Worm (Caenorhabditis elegans): ENCODE results near the gene mdt-30.

Gene mdt-30

DNA sequence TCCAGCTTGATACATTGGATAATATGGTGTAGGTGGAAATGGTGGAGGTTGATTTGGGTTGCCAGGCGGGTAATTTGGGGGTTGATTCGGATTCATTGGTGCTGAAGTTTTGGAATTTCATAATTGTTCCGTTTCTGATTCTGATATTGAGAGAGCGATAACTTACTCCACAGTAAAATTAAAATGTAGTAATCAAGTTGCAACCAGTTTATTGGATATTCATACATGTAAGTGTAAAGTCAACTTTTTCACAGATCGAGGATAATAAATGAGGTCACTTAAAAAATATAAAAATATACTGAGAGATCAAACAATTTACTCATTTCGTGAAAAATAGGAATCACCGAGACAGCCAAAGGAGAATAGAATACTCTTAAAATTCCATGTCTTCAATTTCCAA is at the start of gene mdt-30:
mdt-30 (minus strand) TSS at position 101 of the 400 bp plus-strand sequence.
- TF ChIP-seq gmeb-1 (tag; optimal IDR thresholded peaks at IDR 0.05) (no peak), ceh-82 (tag; optimal IDR thresholded peaks at IDR 0.05) (no peak), F13H6.1 (tag; optimal IDR thresholded peaks at IDR 0.05) (no peak), nhr-129 (tag; optimal IDR thresholded peaks at IDR 0.05) (no peak), lin-13 (GFP tag; optimal IDR thresholded peaks at IDR 0.05) (no peak), ztf-4 (tag; optimal IDR thresholded peaks at IDR 0.05) (no peak), skn-1 (tag; optimal IDR thresholded peaks at IDR 0.05) (no peak), lsy-2 (tag; optimal IDR thresholded peaks at IDR 0.05) (no peak), nhr-25 (tag; optimal IDR thresholded peaks at IDR 0.05) (no peak), mbf-1 (tag; optimal IDR thresholded peaks at IDR 0.05) (no peak), unc-39 (tag; optimal IDR thresholded peaks at IDR 0.05) (no peak), ztf-1 (GFP tag; conservative IDR thresholded peaks at IDR 0.05) (no peak), crh-2 (tag; optimal IDR thresholded peaks at IDR 0.05) (no peak), blmp-1 (tag; optimal IDR thresholded peaks at IDR 0.05; ENCODE audit: insufficient read depth) (no peak), Y55F3AM.14 (GFP tag; optimal IDR thresholded peaks at IDR 0.05) (no peak), nhr-10 (tag; optimal IDR thresholded peaks at IDR 0.05) (no peak), egl-27 (tag; optimal IDR thresholded peaks at IDR 0.05) (no peak), C34F6.9 (tag; optimal IDR thresholded peaks at IDR 0.05) (no peak), peb-1 (tag; optimal IDR thresholded peaks at IDR 0.05) (no peak)

DNA sequence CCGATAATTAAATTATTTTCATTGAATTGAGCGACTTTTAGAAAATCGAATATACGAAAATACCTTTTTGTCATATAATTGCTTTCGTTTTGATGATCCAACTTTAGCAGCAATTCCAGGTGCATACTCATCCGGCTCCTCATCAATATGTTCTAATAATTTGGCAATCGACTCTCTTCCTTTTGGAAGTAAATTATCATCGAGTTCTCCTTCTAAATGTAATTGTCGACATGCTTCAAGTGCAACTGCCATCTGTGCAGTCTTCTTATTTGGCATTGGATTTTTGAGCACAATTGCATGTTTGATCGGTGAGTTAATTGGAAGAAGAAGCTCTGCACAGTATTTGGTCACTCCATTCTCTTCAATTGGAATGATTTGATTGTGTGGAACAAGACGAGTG is 49.3 kb upstream of the mdt-30 start:
- no peak for TF ChIP-seq ZK546.5 (tag; optimal IDR thresholded peaks at IDR 0.05)
- no peak for TF ChIP-seq nhr-6 (tag; optimal IDR thresholded peaks at IDR 0.05)
- no peak for TF ChIP-seq F13H6.1 (tag; optimal IDR thresholded peaks at IDR 0.05)
- TF ChIP-seq fos-1 (tag; optimal IDR thresholded peaks at IDR 0.05) = no peak
- no peak for TF ChIP-seq nhr-12 (tag; optimal IDR thresholded peaks at IDR 0.05)

DNA sequence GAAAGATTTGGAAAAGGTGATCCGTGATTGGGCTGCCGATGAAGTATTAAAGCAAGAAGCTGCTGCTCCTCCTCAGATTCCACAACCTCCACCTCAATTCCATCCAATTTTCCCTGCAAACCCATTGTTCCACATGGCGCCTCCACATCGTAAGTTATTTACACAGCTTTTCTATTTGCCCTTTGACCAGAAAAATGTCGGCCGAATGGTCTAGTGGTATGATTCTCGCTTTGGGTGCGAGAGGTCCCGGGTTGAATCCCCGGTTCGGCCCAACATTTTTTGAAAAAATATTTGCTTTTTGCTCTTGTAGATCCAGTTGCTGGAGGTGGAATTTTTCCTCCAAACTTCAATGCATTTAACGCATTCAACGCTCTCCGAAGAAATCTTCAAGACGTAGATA is 41.4 kb upstream of the mdt-30 start:
- TF ChIP-seq snpc-4 (tag; optimal IDR thresholded peaks at IDR 0.05) (peak; percentile 38), egl-27 (tag; optimal IDR thresholded peaks at IDR 0.05) (no peak), lin-13 (GFP tag; optimal IDR thresholded peaks at IDR 0.05) (no peak), nhr-129 (tag; optimal IDR thresholded peaks at IDR 0.05) (peak; percentile 6)

DNA sequence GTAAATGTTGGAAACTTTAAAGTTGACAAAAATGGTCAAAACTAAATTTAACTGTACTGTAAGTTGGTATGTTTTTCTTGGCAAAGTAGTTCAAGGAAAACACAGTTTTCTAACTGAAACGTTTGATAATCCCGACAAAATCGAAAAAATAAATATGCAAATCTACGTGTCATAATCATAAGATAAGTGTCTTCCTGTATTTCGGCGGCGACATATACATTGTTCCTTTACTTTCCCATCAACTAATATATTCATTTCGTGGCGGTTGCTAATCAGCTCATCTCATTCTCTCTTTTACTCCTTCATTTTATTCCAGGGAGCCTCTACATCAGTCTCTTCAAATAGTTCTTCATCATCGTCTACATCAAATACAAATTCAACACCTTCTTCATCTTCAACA is 40.0 kb upstream of the mdt-30 start:
- TF ChIP-seq gmeb-1 (tag; optimal IDR thresholded peaks at IDR 0.05) (no peak), nhr-77 (tag; optimal IDR thresholded peaks at IDR 0.05) (no peak), nhr-12 (tag; optimal IDR thresholded peaks at IDR 0.05) (no peak), elt-1 (tag; optimal IDR thresholded peaks at IDR 0.05) (no peak)

DNA sequence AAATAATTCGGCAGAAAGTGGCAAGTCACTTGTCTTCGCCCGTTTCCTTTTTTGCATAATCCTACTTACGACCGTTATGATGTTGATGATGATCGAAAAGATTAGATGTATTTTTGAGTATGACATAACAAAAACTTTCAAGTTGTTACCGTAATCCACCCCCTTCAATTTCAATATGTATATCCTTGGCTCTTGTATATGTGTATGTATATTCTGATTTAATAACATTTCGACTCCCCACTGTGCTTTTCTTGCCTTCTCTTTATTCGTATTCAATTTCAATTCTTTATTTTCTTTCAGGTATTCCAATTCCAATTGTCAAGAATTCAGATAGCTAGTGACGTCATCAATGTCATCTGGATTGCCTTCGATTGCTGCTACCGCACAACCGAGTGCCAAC is 39.1 kb upstream of the mdt-30 start, which contains the start of gene pros-1:
pros-1 (plus strand) TSS at position 301 of the 400 bp plus-strand sequence.
- no peak for TF ChIP-seq ZK546.5 (tag; optimal IDR thresholded peaks at IDR 0.05)
- TF ChIP-seq nhr-25 (tag; optimal IDR thresholded peaks at IDR 0.05) = no peak

DNA sequence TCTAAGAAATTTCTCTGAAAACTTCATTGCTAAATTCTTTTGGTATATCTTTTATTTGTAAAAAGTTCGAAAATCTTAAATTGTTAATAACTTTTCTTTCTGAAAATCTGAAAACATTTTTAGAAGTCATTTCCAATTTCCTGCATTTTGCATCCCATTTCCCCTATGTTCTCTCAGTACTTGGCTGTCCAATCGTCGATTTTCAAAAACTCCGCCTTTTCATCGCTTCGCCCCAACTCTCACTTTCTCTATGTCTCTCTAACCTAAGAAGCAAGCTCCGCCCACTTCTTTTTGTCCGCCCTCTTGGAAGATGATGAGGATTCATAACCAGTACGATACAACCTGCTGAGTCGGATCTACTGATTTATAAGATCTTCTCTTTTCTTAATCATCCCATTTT is 37.3 kb upstream of the mdt-30 start:
- TF ChIP-seq sem-4 (tag; optimal IDR thresholded peaks at IDR 0.05) (no peak), lsy-2 (tag; optimal IDR thresholded peaks at IDR 0.05) (peak in 1 of 2 experiments; percentile 42)

DNA sequence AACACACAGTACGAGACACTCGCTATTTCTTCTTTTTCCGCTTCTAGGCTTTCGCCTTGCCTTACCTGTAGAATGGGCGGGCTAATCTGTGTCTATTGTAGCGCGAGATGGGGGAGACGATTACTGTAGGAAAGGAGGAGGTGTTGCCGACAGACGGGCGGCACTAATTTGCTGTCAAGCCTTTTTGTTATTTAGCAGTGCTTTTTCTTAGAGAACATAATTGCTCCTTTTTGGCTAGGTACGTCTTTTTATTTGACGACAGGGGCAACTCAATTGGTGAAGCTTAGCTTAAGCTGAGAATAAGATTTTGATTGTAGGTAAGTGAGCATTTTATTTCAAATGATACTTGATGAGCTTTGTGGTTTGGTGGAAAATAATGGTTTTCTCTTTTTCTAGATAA is 35.8 kb upstream of the mdt-30 start:
- TF ChIP-seq fos-1 (tag; optimal IDR thresholded peaks at IDR 0.05) (no peak), nhr-129 (tag; optimal IDR thresholded peaks at IDR 0.05) (no peak), lsy-2 (tag; optimal IDR thresholded peaks at IDR 0.05) (no peak), sma-9 (GFP tag; optimal IDR thresholded peaks at IDR 0.05) (no peak), sma-9 (tag; optimal IDR thresholded peaks at IDR 0.05) (no peak), nhr-6 (tag; optimal IDR thresholded peaks at IDR 0.05) (no peak), ZK546.5 (tag; optimal IDR thresholded peaks at IDR 0.05) (no peak)

DNA sequence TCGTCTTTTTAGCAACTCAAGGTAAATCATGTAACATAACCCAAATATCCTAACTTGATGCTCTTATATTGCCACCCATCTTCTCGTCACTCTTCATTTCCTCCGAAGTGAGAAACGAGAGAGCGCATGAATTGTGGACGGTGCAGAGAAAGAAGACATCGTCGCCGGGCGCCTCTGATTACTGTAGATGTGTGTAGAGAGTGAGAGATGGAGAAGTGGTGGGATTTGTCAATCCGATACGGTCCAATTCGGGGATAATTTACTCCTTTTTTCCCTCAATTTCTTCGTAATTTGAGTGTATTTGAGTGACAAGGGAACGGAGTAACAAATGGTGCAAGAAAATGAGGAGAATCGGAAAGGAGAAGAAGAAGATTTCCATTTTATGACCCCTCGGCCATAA is 33.3 kb upstream of the mdt-30 start:
- TF ChIP-seq elt-3 (tag; optimal IDR thresholded peaks at IDR 0.05) (no peak), lsy-2 (tag; optimal IDR thresholded peaks at IDR 0.05) (peak in 1 of 2 experiments; percentile 12)
